Worm (Caenorhabditis elegans) whole organism, L2 larva: ENCODE data around the gene cox-17.

Experiments
- F13H6.1 ChIP-seq: sonication (generic microtip); optimal IDR thresholded peaks from 2 replicates; lab custom pipeline; 2016; ENCODE audit warnings: missing genetic modification characterization, missing compliant biosample characterization
- R02D3.7 ChIP-seq: fragments of 150-350 bp; optimal IDR thresholded peaks from 2 replicates; lab custom pipeline; 2014; ENCODE audit warnings: missing biosample characterization, missing genetic modification characterization
- Y55F3AM.14 ChIP-seq: fragments of 200-800 bp; sonication (Bioruptor generic); optimal IDR thresholded peaks from 2 replicates; lab custom pipeline; 2018; ENCODE audit warnings: mild to moderate bottlenecking, missing genetic modification characterization, missing compliant biosample characterization
- ZK546.5 ChIP-seq: sonication (generic microtip); optimal IDR thresholded peaks from 2 replicates; lab custom pipeline; 2017; ENCODE audit warnings: missing biosample characterization, missing genetic modification characterization
- aly-2 ChIP-seq: fragments of 150-350 bp; optimal IDR thresholded peaks from 2 replicates; lab custom pipeline; 2014; ENCODE audit warnings: missing biosample characterization, missing genetic modification characterization
- blmp-1 ChIP-seq: sonication (generic microtip); optimal IDR thresholded peaks from 2 replicates; lab custom pipeline; 2017; ENCODE audit warnings: missing genetic modification characterization, mild to moderate bottlenecking, missing compliant biosample characterization, antibody characterized with exemption, moderate library complexity; ENCODE audit not compliant: insufficient read depth
- ceh-16 ChIP-seq: fragments of 150-350 bp; optimal IDR thresholded peaks from 2 replicates; lab custom pipeline; 2014; ENCODE audit warnings: missing biosample characterization, missing genetic modification characterization
- ceh-82 ChIP-seq: fragments of 150-350 bp; optimal IDR thresholded peaks from 2 replicates; lab custom pipeline; 2014; ENCODE audit warnings: missing biosample characterization, missing genetic modification characterization
- crh-2 ChIP-seq: sonication (generic microtip); optimal IDR thresholded peaks from 2 replicates; lab custom pipeline; 2017; ENCODE audit warnings: missing biosample characterization, missing genetic modification characterization
- dmd-4 ChIP-seq: sonication (generic microtip); optimal IDR thresholded peaks from 2 replicates; lab custom pipeline; 2017; ENCODE audit warnings: missing biosample characterization, missing genetic modification characterization
- egl-27 ChIP-seq: sonication (generic microtip); optimal IDR thresholded peaks from 3 replicates; lab custom pipeline; 2017; ENCODE audit warnings: missing biosample characterization, missing genetic modification reagents, missing genetic modification characterization
- elt-1 ChIP-seq: fragments of 150-350 bp; optimal IDR thresholded peaks from 2 replicates; lab custom pipeline; 2014; ENCODE audit warnings: missing biosample characterization, missing genetic modification characterization
- elt-3 ChIP-seq: sonication (generic microtip); optimal IDR thresholded peaks from 2 replicates; lab custom pipeline; 2017; ENCODE audit warnings: missing biosample characterization, missing genetic modification characterization
- fos-1 ChIP-seq: fragments of 150-350 bp; optimal IDR thresholded peaks from 2 replicates; lab custom pipeline; 2014; ENCODE audit warnings: missing biosample characterization, missing genetic modification characterization
- gmeb-1 ChIP-seq: fragments of 150-350 bp; optimal IDR thresholded peaks from 2 replicates; lab custom pipeline; 2014; ENCODE audit warnings: missing biosample characterization, missing genetic modification characterization
- lin-13 ChIP-seq: fragments of 150-350 bp; optimal IDR thresholded peaks from 2 replicates; lab custom pipeline; 2014; ENCODE audit warnings: missing biosample characterization, missing genetic modification reagents, missing genetic modification characterization
- lin-39 ChIP-seq: fragments of 150-350 bp; optimal IDR thresholded peaks from 2 replicates; lab custom pipeline; 2014; ENCODE audit warnings: missing biosample characterization, missing genetic modification reagents, missing genetic modification characterization
- lsy-2 ChIP-seq, 2 experiments: fragments of 150-350 bp in 1 of 2; sonication (generic microtip) in 1 of 2; optimal IDR thresholded peaks; 2 replicates each; lab custom pipeline; 2014 to 2017; ENCODE audit warnings: missing biosample characterization in 2 of 2, missing genetic modification characterization in 2 of 2
- mab-5 ChIP-seq: fragments of 150-350 bp; optimal IDR thresholded peaks from 2 replicates; lab custom pipeline; 2014; ENCODE audit warnings: missing biosample characterization, missing genetic modification characterization
- mbf-1 ChIP-seq: sonication (generic microtip); optimal IDR thresholded peaks from 2 replicates; lab custom pipeline; 2017; ENCODE audit warnings: missing biosample characterization, missing genetic modification characterization
- mdl-1 ChIP-seq, 2 experiments: fragments of 150-350 bp in 1 of 2; sonication (generic microtip) in 1 of 2; optimal IDR thresholded peaks; 2 replicates each; lab custom pipeline; 2017; ENCODE audit warnings: missing biosample characterization in 2 of 2, missing genetic modification characterization in 2 of 2
- nhr-10 ChIP-seq: sonication (generic microtip); optimal IDR thresholded peaks from 2 replicates; lab custom pipeline; 2017; ENCODE audit warnings: missing biosample characterization, missing genetic modification characterization
- nhr-21 ChIP-seq: fragments of 150-350 bp; optimal IDR thresholded peaks from 2 replicates; lab custom pipeline; 2014; ENCODE audit warnings: missing biosample characterization, missing genetic modification characterization
- nhr-237 ChIP-seq: fragments of 150-350 bp; optimal IDR thresholded peaks from 2 replicates; lab custom pipeline; 2014; ENCODE audit warnings: missing biosample characterization, missing genetic modification characterization
- nhr-25 ChIP-seq: fragments of 150-350 bp; sonication (generic microtip); optimal IDR thresholded peaks from 3 replicates; lab custom pipeline; 2014; ENCODE audit warnings: missing biosample characterization, missing genetic modification characterization
- nhr-77 ChIP-seq: fragments of 150-350 bp; optimal IDR thresholded peaks from 2 replicates; lab custom pipeline; 2014; ENCODE audit warnings: missing biosample characterization, missing genetic modification characterization
- peb-1 ChIP-seq: fragments of 150-350 bp; optimal IDR thresholded peaks from 2 replicates; lab custom pipeline; 2014; ENCODE audit warnings: missing biosample characterization, missing genetic modification characterization
- sem-4 ChIP-seq: fragments of 150-350 bp; optimal IDR thresholded peaks from 2 replicates; lab custom pipeline; 2014; ENCODE audit warnings: missing biosample characterization, missing genetic modification reagents, missing genetic modification characterization
- sma-3 ChIP-seq: sonication (generic microtip); optimal IDR thresholded peaks from 2 replicates; lab custom pipeline; 2016; ENCODE audit warnings: missing genetic modification reagents, missing genetic modification characterization, missing compliant biosample characterization
- snpc-4 ChIP-seq: fragments of 150-350 bp; optimal IDR thresholded peaks from 2 replicates; lab custom pipeline; 2014; ENCODE audit warnings: missing biosample characterization, missing genetic modification characterization
- unc-39 ChIP-seq: fragments of 150-350 bp; optimal IDR thresholded peaks from 2 replicates; lab custom pipeline; 2014; ENCODE audit warnings: missing biosample characterization, missing genetic modification characterization
- unc-55 ChIP-seq: fragments of 150-350 bp; sonication (generic microtip); optimal IDR thresholded peaks from 3 replicates; lab custom pipeline; 2014; ENCODE audit warnings: missing biosample characterization, missing genetic modification reagents, missing genetic modification characterization
- unc-62 ChIP-seq: fragments of 150-350 bp; optimal IDR thresholded peaks from 2 replicates; lab custom pipeline; 2014; ENCODE audit warnings: missing biosample characterization, missing genetic modification reagents, missing genetic modification characterization
- zag-1 ChIP-seq: fragments of 150-350 bp; optimal IDR thresholded peaks from 2 replicates; lab custom pipeline; 2014; ENCODE audit warnings: missing biosample characterization, missing genetic modification characterization
- ztf-1 ChIP-seq: fragments of 200-800 bp; sonication (Bioruptor generic); conservative IDR thresholded peaks from 2 replicates; pipeline ENCODE4 v1.3.6; 2022; ENCODE audit warnings: missing genetic modification characterization, missing compliant biosample characterization
- ztf-11 ChIP-seq: sonication (generic microtip); optimal IDR thresholded peaks from 2 replicates; lab custom pipeline; 2017; ENCODE audit warnings: missing biosample characterization, missing genetic modification characterization
- ztf-4 ChIP-seq: fragments of 150-350 bp; optimal IDR thresholded peaks from 2 replicates; lab custom pipeline; 2014; ENCODE audit warnings: missing biosample characterization, missing genetic modification characterization

cox-17 gene

DNA sequence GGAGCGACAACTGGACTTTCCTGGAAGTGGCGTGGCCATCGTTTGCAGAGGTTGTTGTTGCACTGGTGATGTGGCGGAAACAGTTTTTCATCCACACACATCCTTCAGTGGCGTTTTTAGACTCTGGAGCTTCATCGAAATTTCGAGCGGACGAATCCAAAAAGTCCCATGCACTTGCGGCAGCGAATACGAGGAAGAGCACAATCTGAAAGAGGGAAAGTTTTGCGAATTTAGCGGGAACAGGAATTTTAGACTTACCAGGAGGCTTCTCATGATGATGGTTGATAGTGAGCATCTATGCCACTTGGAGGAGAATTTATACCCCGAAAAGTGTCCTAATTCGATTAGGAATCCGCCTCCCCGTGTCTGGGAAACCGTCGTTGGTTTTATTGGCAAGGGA, 13.1 kb upstream of the cox-17 start, which contains the start of gene F40G9.14:
Gene F40G9.14, minus strand, starts transcription at position 101 of the 400 bp plus-strand sequence.
- TF ChIP-seq aly-2 (tag; lab: Kevin White, UChicago) (no peak), ceh-16 (tag; lab: Kevin White, UChicago) (no peak), nhr-237 (tag; lab: Kevin White, UChicago) (no peak), nhr-77 (no peak), peb-1 (tag; lab: Kevin White, UChicago) (no peak), unc-55 (GFP tag; lab: Kevin White, UChicago) (no peak), lsy-2 (tag; optimal IDR thresholded peaks at IDR 0.05; lab: Kevin White, UChicago) (no peak), Y55F3AM.14 (no peak), lin-13 (GFP tag; lab: Kevin White, UChicago) (no peak), mdl-1 (tag; optimal IDR thresholded peaks at IDR 0.05; lab: Kevin White, UChicago) (no peak), unc-39 (no peak), mbf-1 (tag; lab: Kevin White, UChicago) (no peak)
- TF ChIP-seq, all 48 proteins: peak for 0

DNA sequence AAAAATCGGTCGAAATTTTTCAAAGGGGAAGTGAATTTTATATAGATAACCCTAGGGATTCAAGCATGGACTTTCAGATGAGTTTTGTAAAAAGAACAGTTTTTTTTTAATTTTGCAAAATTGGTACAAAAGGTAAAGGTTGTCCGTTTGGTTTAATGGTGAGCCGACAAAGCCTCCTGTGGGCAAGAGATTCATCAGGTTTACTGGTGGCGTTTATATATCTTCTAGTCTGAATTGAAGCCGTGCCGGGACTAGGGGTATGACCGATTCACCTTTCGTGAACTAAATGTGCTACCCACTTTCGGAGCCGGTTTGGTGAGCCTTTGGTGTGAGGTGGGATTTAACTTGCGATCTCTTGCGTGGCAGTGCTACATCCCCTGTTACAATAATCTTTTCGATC, 12.7 kb upstream of the cox-17 start:
- TF ChIP-seq ztf-1 (GFP tag; lab: Robert Waterston, UW): no peak
- no peak for TF ChIP-seq ceh-16 (tag; lab: Kevin White, UChicago)
- no peak for TF ChIP-seq snpc-4 (tag; lab: Kevin White, UChicago)
- TF ChIP-seq lsy-2 (tag; optimal IDR thresholded peaks at IDR 0.05; lab: Kevin White, UChicago): no peak

ce11 chrIII:179123-179592, 11.6 kb upstream of the cox-17 start, which contains the start of gene F40G9.6:
Gene F40G9.6, plus strand, starts transcription at chrIII:179542.
- TF ChIP-seq gmeb-1 (tag; lab: Kevin White, UChicago) (no peak), sma-3 (GFP tag; lab: Kevin White, UChicago) (no peak), blmp-1 (tag; lab: Kevin White, UChicago) (no peak), F13H6.1 (tag; lab: Kevin White, UChicago) (no peak), ztf-11 (tag; lab: Kevin White, UChicago) (no peak), unc-62 (GFP tag; lab: Kevin White, UChicago) (no peak), elt-1 (tag; lab: Kevin White, UChicago) (no peak), fos-1 (no peak)

ce11 chrIII:180963-181362, 9.8 kb upstream of the cox-17 start, which contains the start of gene F40G9.5:
Gene F40G9.5, plus strand, starts transcription at chrIII:181263.
- TF ChIP-seq F13H6.1 (tag; lab: Kevin White, UChicago) (no peak), zag-1 (tag; lab: Kevin White, UChicago) (no peak), mdl-1 (tag; optimal IDR thresholded peaks at IDR 0.05; lab: Kevin White, UChicago) (no peak), dmd-4 (no peak), nhr-77 (no peak), fos-1 (no peak), mab-5 (tag; lab: Kevin White, UChicago) (no peak), gmeb-1 (tag; lab: Kevin White, UChicago) (no peak), nhr-21 (no peak), sma-3 (GFP tag; lab: Kevin White, UChicago) (no peak), aly-2 (tag; lab: Kevin White, UChicago) (no peak), ZK546.5 (tag; lab: Kevin White, UChicago) (no peak), nhr-10 (tag; lab: Kevin White, UChicago) (no peak), lin-13 (GFP tag; lab: Kevin White, UChicago) (no peak), snpc-4 (tag; lab: Kevin White, UChicago) (no peak), ztf-4 (no peak), ceh-82 (tag; lab: Kevin White, UChicago) (no peak), crh-2 (tag; lab: Kevin White, UChicago) (no peak), elt-1 (tag; lab: Kevin White, UChicago) (no peak)

DNA sequence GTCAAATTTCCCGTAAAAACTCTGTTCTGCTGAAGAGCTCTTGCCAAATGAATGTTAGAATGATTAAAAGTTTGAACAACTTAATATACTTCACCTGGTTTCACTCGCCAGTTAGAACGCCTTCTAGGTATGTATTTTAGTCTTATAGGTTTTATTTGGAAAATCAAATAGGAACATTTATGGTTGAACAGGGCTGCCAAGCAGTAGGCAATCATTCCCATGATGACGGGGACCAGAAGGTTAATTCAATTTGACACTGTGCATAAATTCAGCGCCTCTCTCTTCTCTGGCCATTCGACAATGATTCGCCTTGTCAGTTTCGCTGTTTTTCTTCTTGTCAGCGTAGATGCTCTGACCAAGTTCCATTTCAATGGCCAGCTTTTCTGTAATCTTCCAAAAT, 8.7 kb upstream of the cox-17 start, which contains the start of gene F40G9.15:
Gene F40G9.15, plus strand, starts transcription at position 301 of the 400 bp plus-strand sequence.
- TF ChIP-seq ztf-4: no peak
- TF ChIP-seq peb-1 (tag; lab: Kevin White, UChicago): no peak
- no peak for TF ChIP-seq mab-5 (tag; lab: Kevin White, UChicago)
- no peak for TF ChIP-seq elt-3 (tag; lab: Kevin White, UChicago)
- TF ChIP-seq sem-4 (tag; lab: Kevin White, UChicago): no peak
- TF ChIP-seq nhr-25 (tag; lab: Kevin White, UChicago): no peak
- no peak for TF ChIP-seq crh-2 (tag; lab: Kevin White, UChicago)
- TF ChIP-seq nhr-10 (tag; lab: Kevin White, UChicago): no peak
- no peak for TF ChIP-seq egl-27 (tag; lab: Kevin White, UChicago)
- TF ChIP-seq ztf-1 (GFP tag; lab: Robert Waterston, UW): no peak
- TF ChIP-seq ZK546.5 (tag; lab: Kevin White, UChicago): no peak
- no peak for TF ChIP-seq unc-62 (GFP tag; lab: Kevin White, UChicago)
- TF ChIP-seq R02D3.7 (tag; lab: Kevin White, UChicago): no peak
- TF ChIP-seq lin-39 (tag; lab: Kevin White, UChicago): no peak
- no peak for TF ChIP-seq ceh-82 (tag; lab: Kevin White, UChicago)
- TF ChIP-seq unc-39: no peak
- TF ChIP-seq ceh-16 (tag; lab: Kevin White, UChicago): no peak
